Worm (Caenorhabditis elegans): Measurements from ENCODE around the gene ZC204.17.
"Not testable (repeated sequence)": the region's sequence is repeated elsewhere in the genome, so short reads cannot be mapped to it uniquely, and the experiment has no call there.

Gene ZC204.17

ce11 chrII:1633490-1633889 lies 12.6 kb downstream of the ZC204.17 start, which contains the start of gene C08E3.1:
TSS of gene C08E3.1 (plus strand) at chrII:1633790.
- not testable (repeated sequence) for TF ChIP-seq dao-5, W03F9.2, him-1 (tag; optimal IDR thresholded peaks at IDR 0.05)

- TF ChIP-seq him-1, W03F9.2, dao-5 (tag; optimal IDR thresholded peaks at IDR 0.05): not testable (repeated sequence)
Measured at ce11 chrII:1632216-1632615, 13.9 kb downstream of the ZC204.17 start, which contains the start of gene C08E3.13. TSS of gene C08E3.13 (minus strand) at chrII:1632316.

- not testable (repeated sequence) for TF ChIP-seq W03F9.2, him-1, dao-5 (tag; optimal IDR thresholded peaks at IDR 0.05)
Measured at ce11 chrII:1627783-1628182, 18.3 kb downstream of the ZC204.17 start, which contains the start of gene C08E3.15. TSS of gene C08E3.15 (minus strand) at chrII:1627883.

- TF ChIP-seq dao-5 (tag; optimal IDR thresholded peaks at IDR 0.05) = no peak
- no peak for TF ChIP-seq W03F9.2 (tag; optimal IDR thresholded peaks at IDR 0.05)
- no peak for TF ChIP-seq him-1 (tag; optimal IDR thresholded peaks at IDR 0.05)
Measured at ce11 chrII:1625666-1626065, 20.4 kb downstream of the ZC204.17 start, which contains the start of gene C08E3.14. TSS of gene C08E3.14 (plus strand) at chrII:1625966.

ce11 chrII:1624572-1624971 lies 21.5 kb downstream of the ZC204.17 start, which contains the start of gene fbxa-160:
TSS of gene fbxa-160 (minus strand) at chrII:1624672.
- TF ChIP-seq him-1 (tag; optimal IDR thresholded peaks at IDR 0.05) (no peak), dao-5 (tag; optimal IDR thresholded peaks at IDR 0.05) (no peak), W03F9.2 (tag; optimal IDR thresholded peaks at IDR 0.05) (no peak)

- TF ChIP-seq W03F9.2 (tag; optimal IDR thresholded peaks at IDR 0.05) (no peak), dao-5 (tag; optimal IDR thresholded peaks at IDR 0.05) (no peak), him-1 (tag; optimal IDR thresholded peaks at IDR 0.05) (no peak)
Measured at ce11 chrII:1621795-1622194, 24.3 kb downstream of the ZC204.17 start.

- no peak for TF ChIP-seq him-1 (tag; optimal IDR thresholded peaks at IDR 0.05)
- no peak for TF ChIP-seq dao-5 (tag; optimal IDR thresholded peaks at IDR 0.05)
- no peak for TF ChIP-seq W03F9.2 (tag; optimal IDR thresholded peaks at IDR 0.05)
Measured at ce11 chrII:1621180-1621579, 24.9 kb downstream of the ZC204.17 start, which contains the start of gene fbxa-158. TSS of gene fbxa-158 (minus strand) at chrII:1621280.

- TF ChIP-seq dao-5 (tag; optimal IDR thresholded peaks at IDR 0.05) (no peak), W03F9.2 (tag; optimal IDR thresholded peaks at IDR 0.05) (no peak), him-1 (tag; optimal IDR thresholded peaks at IDR 0.05) (no peak)
Measured at ce11 chrII:1618948-1619347, 27.2 kb downstream of the ZC204.17 start, which contains the start of gene fbxa-166. TSS of gene fbxa-166 (minus strand) at chrII:1619048.

- TF ChIP-seq him-1 (tag; optimal IDR thresholded peaks at IDR 0.05) (no peak), dao-5 (tag; optimal IDR thresholded peaks at IDR 0.05) (no peak), W03F9.2 (tag; optimal IDR thresholded peaks at IDR 0.05) (no peak)
Measured at ce11 chrII:1616382-1616781, 29.7 kb downstream of the ZC204.17 start, which contains the start of gene fbxa-165. TSS of gene fbxa-165 (minus strand) at chrII:1616482.

- no peak for TF ChIP-seq W03F9.2 (tag; optimal IDR thresholded peaks at IDR 0.05)
- no peak for TF ChIP-seq dao-5 (tag; optimal IDR thresholded peaks at IDR 0.05)
- TF ChIP-seq him-1 (tag; optimal IDR thresholded peaks at IDR 0.05) = no peak
Measured at ce11 chrII:1613972-1614371, 32.1 kb downstream of the ZC204.17 start, which contains the start of gene fbxa-164. TSS of gene fbxa-164 (minus strand) at chrII:1614072.

- TF ChIP-seq W03F9.2 (tag; optimal IDR thresholded peaks at IDR 0.05) = no peak
- TF ChIP-seq him-1 (tag; optimal IDR thresholded peaks at IDR 0.05) = no peak
Measured at ce11 chrII:1610630-1611029, 35.5 kb downstream of the ZC204.17 start, which contains the start of gene fbxa-163. TSS of gene fbxa-163 (minus strand) at chrII:1610730.

- no peak for TF ChIP-seq dao-5 (tag; optimal IDR thresholded peaks at IDR 0.05)
- no peak for TF ChIP-seq W03F9.2 (tag; optimal IDR thresholded peaks at IDR 0.05)
- TF ChIP-seq him-1 (tag; optimal IDR thresholded peaks at IDR 0.05) = no peak
Measured at ce11 chrII:1608915-1609314, 37.2 kb downstream of the ZC204.17 start.

- no peak for TF ChIP-seq W03F9.2 (tag; optimal IDR thresholded peaks at IDR 0.05)
Measured at ce11 chrII:1607575-1607974, 38.5 kb downstream of the ZC204.17 start.

- TF ChIP-seq W03F9.2 (tag; optimal IDR thresholded peaks at IDR 0.05) (no peak), him-1 (tag; optimal IDR thresholded peaks at IDR 0.05) (no peak), dao-5 (tag; optimal IDR thresholded peaks at IDR 0.05) (no peak)
Measured at ce11 chrII:1606079-1606478, 40.0 kb downstream of the ZC204.17 start, which contains the start of gene bath-33. TSS of gene bath-33 (minus strand) at chrII:1606179.

ce11 chrII:1605010-1605409 lies 41.1 kb downstream of the ZC204.17 start:
- TF ChIP-seq dao-5 (tag; optimal IDR thresholded peaks at IDR 0.05) (no peak), him-1 (tag; optimal IDR thresholded peaks at IDR 0.05) (no peak), W03F9.2 (tag; optimal IDR thresholded peaks at IDR 0.05) (no peak)

Data from whole organism, L4/young adult.